Fruit fly (Drosophila melanogaster): ENCODE data around the gene Swip-1.

dm6 chr2L:18990720-18991119 is 3.6 kb upstream of the Swip-1 start, which contains the start of gene CG15169:
- TF ChIP-seq CG8478 (optimal IDR thresholded peaks at IDR 0.05) (no peak), CTCF (optimal IDR thresholded peaks at IDR 0.05) (no peak)
